Fruit fly (Drosophila melanogaster): ENCODE measurements around the gene Eig71Eg.
A peak's percentile ranks its signal among the peaks of the same experiment; 100 is the strongest.

Eig71Eg gene

DNA sequence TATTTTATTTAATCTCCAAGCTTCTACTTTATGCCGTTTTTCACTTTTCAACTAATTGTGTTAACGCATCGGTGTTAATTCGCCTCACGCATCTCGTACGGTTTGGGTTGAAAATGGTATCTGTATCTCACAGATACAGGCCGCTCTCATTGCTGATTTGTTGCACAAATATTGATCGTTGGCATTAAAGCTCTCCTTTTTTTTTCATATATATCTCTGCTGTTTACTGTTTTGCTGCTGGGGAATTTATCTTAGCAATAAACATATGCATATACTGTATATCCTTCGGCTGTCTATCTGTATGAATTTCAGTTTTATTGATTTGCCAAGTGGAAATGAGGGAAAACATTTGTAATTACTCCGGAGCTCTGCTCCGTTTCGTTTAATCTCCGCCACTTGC, 24.8 kb upstream of the Eig71Eg start (continued):
- TF ChIP-seq lz (GFP tag; optimal IDR thresholded peaks at IDR 0.05) = no peak
- TF ChIP-seq dac (GFP tag; optimal IDR thresholded peaks at IDR 0.05) = no peak
- peak in 1 of 2 experiments; percentile 23 for TF ChIP-seq ss (GFP tag; optimal IDR thresholded peaks at IDR 0.05)
- no peak for TF ChIP-seq CG6163 (GFP tag; IDR thresholded peaks at IDR 0.05)
- TF ChIP-seq CG11762 (GFP tag; optimal IDR thresholded peaks at IDR 0.05; ENCODE audit: insufficient read depth) = no peak
- no peak for TF ChIP-seq Hr39 (GFP tag; optimal IDR thresholded peaks at IDR 0.05)
- TF ChIP-seq CG8119 (GFP tag; IDR thresholded peaks at IDR 0.05) = no peak
- TF ChIP-seq dsx (GFP tag; optimal IDR thresholded peaks at IDR 0.05; ENCODE audit: poor library complexity, severe bottlenecking) = no peak
- no peak for TF ChIP-seq CG34406 (GFP tag; optimal IDR thresholded peaks at IDR 0.05)
- no peak for TF ChIP-seq Eip93F (GFP tag; optimal IDR thresholded peaks at IDR 0.05)
- TF ChIP-seq Hr38 (GFP tag; optimal IDR thresholded peaks at IDR 0.05) = no peak
- TF ChIP-seq Met (GFP tag; optimal IDR thresholded peaks at IDR 0.05) = peak; percentile 9
- peak; percentile 73 for TF ChIP-seq fkh (GFP tag; optimal IDR thresholded peaks at IDR 0.05)
- no peak for TF ChIP-seq salr (GFP tag; optimal IDR thresholded peaks at IDR 0.05)
- no peak for TF ChIP-seq fd85E (GFP tag; optimal IDR thresholded peaks at IDR 0.05)
- no peak for TF ChIP-seq Smox (GFP tag; optimal IDR thresholded peaks at IDR 0.05)
- TF ChIP-seq CG6276 (GFP tag; optimal IDR thresholded peaks at IDR 0.05) = no peak
- TF ChIP-seq esn (GFP tag; optimal IDR thresholded peaks at IDR 0.05) = peak; percentile 16
- TF ChIP-seq CG6792 (GFP tag; optimal IDR thresholded peaks at IDR 0.05) = peak; percentile 2
- no peak for TF ChIP-seq CG10631 (GFP tag; optimal IDR thresholded peaks at IDR 0.05)
- no peak for TF ChIP-seq CG15336 (GFP tag; IDR thresholded peaks at IDR 0.05)
- TF ChIP-seq Ets21C (GFP tag; optimal IDR thresholded peaks at IDR 0.05) = no peak
- peak; percentile 23 for TF ChIP-seq CG9139 (GFP tag; optimal IDR thresholded peaks at IDR 0.05)
- no peak for TF ChIP-seq Hr4 (GFP tag; optimal IDR thresholded peaks at IDR 0.05)
- TF ChIP-seq Lpt (GFP tag; optimal IDR thresholded peaks at IDR 0.05) = no peak
- peak; percentile 16 for TF ChIP-seq CG6854 (GFP tag; optimal IDR thresholded peaks at IDR 0.05)
- no peak for TF ChIP-seq vri (GFP tag; optimal IDR thresholded peaks at IDR 0.05)
- TF ChIP-seq Sox102F (GFP tag; optimal IDR thresholded peaks at IDR 0.05) = peak; percentile 31
- TF ChIP-seq Sox15 (GFP tag; optimal IDR thresholded peaks at IDR 0.05) = no peak
- TF ChIP-seq OdsH (GFP tag; optimal IDR thresholded peaks at IDR 0.05) = no peak
- peak; percentile 18 for TF ChIP-seq CG6808 (GFP tag; optimal IDR thresholded peaks at IDR 0.05)

DNA sequence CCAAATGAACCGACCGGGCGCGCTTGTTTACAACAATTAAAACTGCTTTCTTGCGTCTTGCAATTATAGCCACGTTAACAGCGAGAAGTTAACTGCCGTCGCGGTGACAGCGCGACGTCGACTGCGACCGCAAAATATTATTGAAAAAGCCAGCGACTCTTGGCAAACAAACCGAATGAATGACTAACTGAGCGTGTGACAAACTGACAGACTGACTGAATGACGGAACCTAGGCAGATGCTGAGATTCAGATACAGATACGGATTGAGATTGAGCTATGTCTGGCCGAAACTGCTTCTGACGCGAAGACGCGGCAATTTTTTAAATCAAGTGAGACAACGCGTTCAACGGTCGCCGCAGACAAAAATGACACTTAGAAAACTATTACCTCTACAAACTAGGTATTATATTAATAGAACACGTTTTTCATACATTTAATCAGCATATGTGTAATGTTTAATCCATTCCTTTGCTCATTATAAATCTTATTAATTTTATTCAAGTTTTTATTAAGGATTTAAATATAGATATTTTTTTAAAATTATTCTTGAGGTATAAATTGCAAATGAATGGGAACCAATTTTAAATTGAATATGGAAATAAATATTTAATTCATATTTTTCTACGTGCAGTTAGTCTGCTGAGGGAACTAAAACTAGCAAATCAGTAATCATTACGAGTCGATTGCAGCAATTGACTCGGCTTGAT, 22.9 kb upstream of the Eig71Eg start:
- TF ChIP-seq CG3032 (tag; optimal IDR thresholded peaks at IDR 0.05) (no peak), CG8119 (GFP tag; IDR thresholded peaks at IDR 0.05) (no peak), lz (GFP tag; optimal IDR thresholded peaks at IDR 0.05) (no peak), fd85E (GFP tag; optimal IDR thresholded peaks at IDR 0.05) (no peak), fkh (GFP tag; optimal IDR thresholded peaks at IDR 0.05) (peak; percentile 41), Eip75B (GFP tag; optimal IDR thresholded peaks at IDR 0.05) (no peak)

DNA sequence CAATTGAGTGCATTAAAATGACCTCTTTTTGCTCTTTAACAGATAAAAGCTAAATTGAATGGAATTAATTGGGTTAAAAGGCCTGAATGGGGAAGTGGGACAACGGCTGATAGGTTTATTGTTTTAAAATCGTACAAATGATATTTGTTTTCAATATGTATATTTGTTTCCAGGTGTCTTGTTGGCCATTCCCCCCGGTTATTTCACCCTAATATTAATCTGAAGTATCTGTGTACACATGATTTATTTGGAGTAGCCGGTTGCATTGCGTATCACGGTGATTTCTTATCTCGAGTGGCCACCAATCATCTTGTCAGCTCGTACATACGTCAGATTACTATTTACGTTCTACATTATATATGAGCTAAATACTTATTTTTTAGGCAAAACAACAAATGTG, 21.1 kb upstream of the Eig71Eg start:
- peak; percentile 46 for TF ChIP-seq Eip78C (GFP tag)
- TF ChIP-seq Ets21C (GFP tag; optimal IDR thresholded peaks at IDR 0.05) = no peak
- TF ChIP-seq Gug (GFP tag; IDR thresholded peaks at IDR 0.05) = no peak
- TF ChIP-seq fkh (GFP tag; optimal IDR thresholded peaks at IDR 0.05) = peak; percentile 42
- peak; percentile 5 for TF ChIP-seq CG8632 (GFP tag; optimal IDR thresholded peaks at IDR 0.05)
- TF ChIP-seq vri (GFP tag; optimal IDR thresholded peaks at IDR 0.05) = peak; percentile 83
- no peak for TF ChIP-seq salr (GFP tag; optimal IDR thresholded peaks at IDR 0.05)
- TF ChIP-seq Eip93F (GFP tag; optimal IDR thresholded peaks at IDR 0.05) = peak; percentile 3

DNA sequence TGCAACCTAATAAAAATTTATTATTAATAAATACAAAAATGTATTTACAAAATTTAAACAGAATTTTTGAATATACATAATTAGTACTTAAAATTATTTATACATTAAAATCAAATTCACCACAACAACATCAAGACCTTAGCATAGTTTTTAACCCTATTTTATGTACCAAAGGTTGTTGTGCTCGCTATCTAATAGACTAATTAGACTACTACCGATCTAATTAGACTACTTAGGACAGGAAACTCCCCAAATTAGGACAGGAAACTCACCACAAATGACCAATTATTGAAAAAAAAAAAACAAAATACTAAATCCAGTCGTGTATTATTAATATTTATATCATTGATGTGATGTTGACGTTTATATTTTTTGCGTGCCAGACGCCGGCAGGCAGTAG, 20.4 kb upstream of the Eig71Eg start:
- no peak for TF ChIP-seq Eip75B (GFP tag; optimal IDR thresholded peaks at IDR 0.05)
- no peak for TF ChIP-seq dac (GFP tag; optimal IDR thresholded peaks at IDR 0.05)
- TF ChIP-seq pdm3 (GFP tag; optimal IDR thresholded peaks at IDR 0.05) = no peak
- TF ChIP-seq Blimp-1 (GFP tag; optimal IDR thresholded peaks at IDR 0.05) = no peak
- no peak for TF ChIP-seq vri (GFP tag; optimal IDR thresholded peaks at IDR 0.05)
- TF ChIP-seq CG10669 (GFP tag; optimal IDR thresholded peaks at IDR 0.05) = no peak
- TF ChIP-seq Gug (GFP tag; IDR thresholded peaks at IDR 0.05) = no peak
- TF ChIP-seq Ets96B (tag; optimal IDR thresholded peaks at IDR 0.05) = no peak
